Worm (Caenorhabditis elegans): Measurements from ENCODE around the gene C29A12.1.

C29A12.1 gene

ce11 chrV:10802060-10802459 lies 11.2 kb downstream of the C29A12.1 start:
- TF ChIP-seq F57A8.1 (GFP tag; optimal IDR thresholded peaks at IDR 0.05) (no peak), sptf-2 (GFP tag; optimal IDR thresholded peaks at IDR 0.05) (no peak), snpc-1.3 (tag; optimal IDR thresholded peaks at IDR 0.05; ENCODE audit: insufficient read depth) (no peak), unc-62 (GFP tag; optimal IDR thresholded peaks at IDR 0.05) (peak; percentile 69), rec-8 (tag; optimal IDR thresholded peaks at IDR 0.05) (no peak), him-1 (tag; optimal IDR thresholded peaks at IDR 0.05) (no peak), rpc-1 (optimal IDR thresholded peaks at IDR 0.05) (no peak), rpc-1 (tag; optimal IDR thresholded peaks at IDR 0.05) (no peak), pha-4 (tag; optimal IDR thresholded peaks at IDR 0.05) (peak; percentile 46), ceh-79 (tag; optimal IDR thresholded peaks at IDR 0.05) (no peak), ztf-28 (GFP tag; IDR thresholded peaks at IDR 0.05) (no peak), Y53G8AR.9 (GFP tag; conservative IDR thresholded peaks at IDR 0.05) (no peak), ztf-22 (GFP tag; optimal IDR thresholded peaks at IDR 0.05) (peak; percentile 90), F57C9.4 (tag; optimal IDR thresholded peaks at IDR 0.05) (no peak), cebp-1 (GFP tag; IDR thresholded peaks at IDR 0.05) (no peak), cebp-1 (tag; optimal IDR thresholded peaks at IDR 0.05) (peak; percentile 42), ceh-58 (GFP tag; IDR thresholded peaks at IDR 0.05) (no peak), chd-7 (tag; optimal IDR thresholded peaks at IDR 0.05) (peak; percentile 8), tlf-1 (GFP tag; optimal IDR thresholded peaks at IDR 0.05) (no peak), egl-18 (GFP tag; IDR thresholded peaks at IDR 0.05) (no peak), egl-44 (GFP tag; IDR thresholded peaks at IDR 0.05) (no peak), hsf-1 (GFP tag; IDR thresholded peaks at IDR 0.05) (no peak), Y56A3A.18 (GFP tag; IDR thresholded peaks at IDR 0.05) (no peak), ceh-91 (GFP tag; IDR thresholded peaks at IDR 0.05) (no peak), tbx-9 (tag; optimal IDR thresholded peaks at IDR 0.05; ENCODE audit: borderline replicate concordance) (no peak), F49E8.2 (tag; optimal IDR thresholded peaks at IDR 0.05; ENCODE audit: insufficient read depth) (no peak), nhr-90 (tag; optimal IDR thresholded peaks at IDR 0.05) (no peak), ztf-6 (GFP tag; IDR thresholded peaks at IDR 0.05) (no peak), ama-1 (optimal IDR thresholded peaks at IDR 0.05) (no peak), ama-1 (GFP tag; optimal IDR thresholded peaks at IDR 0.05) (no peak), bed-2 (GFP tag; IDR thresholded peaks at IDR 0.05) (no peak), ceh-40 (GFP tag; IDR thresholded peaks at IDR 0.05) (no peak), egrh-3 (GFP tag; IDR thresholded peaks at IDR 0.05) (no peak), madf-6 (GFP tag; IDR thresholded peaks at IDR 0.05) (no peak), athp-1 (tag; optimal IDR thresholded peaks at IDR 0.05) (no peak), efl-1 (GFP tag; optimal IDR thresholded peaks at IDR 0.05) (no peak), K12H6.12 (tag; optimal IDR thresholded peaks at IDR 0.05) (no peak), fkh-3 (tag; optimal IDR thresholded peaks at IDR 0.05) (no peak), somi-1 (GFP tag; optimal IDR thresholded peaks at IDR 0.05) (no peak), lin-26 (GFP tag; IDR thresholded peaks at IDR 0.05) (no peak), ZK185.1 (tag; optimal IDR thresholded peaks at IDR 0.05; ENCODE audit: poor library complexity, severe bottlenecking) (no peak), unc-130 (GFP tag; optimal IDR thresholded peaks at IDR 0.05) (no peak), let-526 (GFP tag; IDR thresholded peaks at IDR 0.05) (no peak), ceh-100 (GFP tag; IDR thresholded peaks at IDR 0.05) (no peak), Y53F4B.3 (GFP tag; IDR thresholded peaks at IDR 0.05) (no peak), F39B2.1 (GFP tag; IDR thresholded peaks at IDR 0.05) (no peak), hlh-26 (GFP tag; conservative IDR thresholded peaks at IDR 0.05) (no peak), nfyb-1 (GFP tag; IDR thresholded peaks at IDR 0.05) (0 out of 2 replicates have a peak, but pooled peaks have one; percentile 17), F23B12.7 (tag; optimal IDR thresholded peaks at IDR 0.05; ENCODE audit: insufficient read depth) (no peak), mcd-1 (GFP tag; IDR thresholded peaks at IDR 0.05) (no peak)

All from whole organism, young adult.